Fruit fly (Drosophila melanogaster): ENCODE data around the gene LManIII.

DNA sequence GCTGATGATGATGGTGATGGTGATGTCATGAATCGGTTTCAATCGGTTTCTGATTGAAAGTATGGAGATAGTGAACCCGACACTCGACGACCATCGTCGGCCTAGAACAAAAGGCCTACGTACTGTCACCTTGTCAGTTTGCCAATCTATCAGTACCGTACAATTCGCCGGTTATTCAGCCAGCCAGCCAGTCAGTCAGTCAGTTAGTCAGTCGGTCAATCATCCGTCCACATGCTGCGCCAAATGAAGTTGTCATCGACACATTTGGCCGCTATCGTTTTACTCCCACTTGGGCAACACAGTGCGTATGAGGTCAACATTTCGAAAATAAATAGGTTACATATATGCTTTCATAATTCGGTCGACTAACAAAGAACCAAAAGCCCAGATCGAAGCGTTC lies 47.5 kb downstream of the LManIII start:
- TF ChIP-seq ttk (optimal IDR thresholded peaks at IDR 0.05) (no peak), h (optimal IDR thresholded peaks at IDR 0.05) (no peak)
